Fruit fly (Drosophila melanogaster): ENCODE data around the gene CG6569.

Gene CG6569

DNA sequence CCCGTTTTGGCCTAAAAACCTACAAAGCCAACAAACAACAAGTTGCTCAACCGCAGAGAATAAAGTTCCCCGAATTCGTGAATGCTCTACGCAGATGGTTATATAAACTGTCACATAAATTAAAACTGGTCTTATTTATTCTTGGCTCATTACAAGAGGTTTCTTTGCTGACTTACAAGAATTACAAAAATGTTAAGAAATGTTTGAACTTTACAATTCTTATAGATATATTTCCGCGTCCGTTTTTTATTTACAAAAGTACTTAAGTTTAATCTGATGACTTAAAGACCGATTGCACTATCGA lies 31.6 kb downstream of the CG6569 start:
- TF ChIP-seq psq (optimal IDR thresholded peaks at IDR 0.05) (no peak), Dll (optimal IDR thresholded peaks at IDR 0.05) (no peak), CG8478 (optimal IDR thresholded peaks at IDR 0.05) (no peak), usp (GFP tag; optimal IDR thresholded peaks at IDR 0.05) (no peak), pan (optimal IDR thresholded peaks at IDR 0.05) (no peak), EcR (GFP tag; optimal IDR thresholded peaks at IDR 0.05) (no peak)

- TF ChIP-seq EcR (GFP tag; optimal IDR thresholded peaks at IDR 0.05) (no peak), CG8478 (optimal IDR thresholded peaks at IDR 0.05) (no peak), usp (GFP tag; optimal IDR thresholded peaks at IDR 0.05) (no peak), psq (optimal IDR thresholded peaks at IDR 0.05) (no peak), pan (optimal IDR thresholded peaks at IDR 0.05) (no peak), Dll (optimal IDR thresholded peaks at IDR 0.05) (no peak)
These were observed 32.1 kb downstream of the CG6569 start for dm6 chr3R:21835388-21836200.

DNA sequence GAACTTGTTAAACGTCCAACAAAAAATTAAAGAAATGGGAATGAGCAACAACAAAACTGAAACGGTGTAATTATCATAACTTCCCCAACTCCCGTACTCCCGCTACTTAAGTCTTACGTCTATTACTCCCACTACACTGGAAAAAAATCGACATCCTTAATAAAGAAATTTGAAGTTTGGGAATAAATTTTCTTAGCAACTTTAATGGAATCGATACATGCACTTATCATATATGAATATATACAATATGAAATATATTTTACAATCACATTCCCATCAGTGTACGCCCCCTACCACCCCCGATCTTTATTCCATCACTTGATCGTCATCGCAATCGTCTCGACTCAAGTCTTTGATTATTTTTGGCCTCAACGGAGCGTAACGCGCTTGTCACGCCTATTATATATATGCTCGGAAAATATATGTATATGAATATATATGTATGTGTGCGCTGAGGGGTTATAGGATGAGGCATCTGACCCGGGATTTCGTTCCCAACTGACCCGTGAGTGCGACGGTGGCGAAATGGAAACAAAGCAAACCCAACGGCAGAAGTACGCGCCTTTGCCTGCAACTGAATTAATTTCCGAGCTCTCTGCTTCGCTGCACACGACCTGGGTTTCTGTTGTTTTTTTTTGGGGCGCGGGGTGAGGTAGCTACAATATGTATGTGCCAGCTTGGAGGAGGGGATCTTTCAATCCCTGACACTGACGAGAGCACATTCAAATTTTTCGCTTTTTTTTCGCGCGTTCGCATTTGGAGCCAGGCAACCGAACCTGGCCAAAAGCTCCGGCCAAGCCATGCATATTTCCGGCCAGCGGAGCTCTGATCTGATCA lies 33.3 kb downstream of the CG6569 start:
- TF ChIP-seq CG8478 (optimal IDR thresholded peaks at IDR 0.05) (no peak), Dll (optimal IDR thresholded peaks at IDR 0.05) (no peak)

DNA sequence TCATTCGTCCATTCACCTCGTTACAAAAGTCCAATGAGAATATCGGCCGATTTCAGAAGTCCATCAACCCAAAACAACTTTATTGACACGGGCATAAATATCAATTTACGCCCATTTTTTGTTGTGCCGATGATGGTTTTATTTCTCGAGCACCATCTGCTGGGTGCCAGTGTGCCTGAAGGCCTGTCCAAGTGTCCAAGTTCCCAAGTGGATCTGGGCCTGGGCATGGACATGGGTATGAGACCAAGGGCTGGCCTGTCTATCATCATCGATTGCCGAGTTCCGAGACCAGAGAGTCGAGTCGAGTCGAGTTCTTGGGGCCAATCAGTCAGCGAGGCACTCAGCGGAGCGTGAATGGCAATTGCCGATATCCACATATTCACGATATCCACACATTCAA lies 35.5 kb downstream of the CG6569 start, which contains the start of gene Gr93a:
Gene Gr93a (plus strand): TSS at position 301 of the 400 bp plus-strand sequence.
- TF ChIP-seq pan (optimal IDR thresholded peaks at IDR 0.05) = no peak
- TF ChIP-seq EcR (GFP tag; optimal IDR thresholded peaks at IDR 0.05) = no peak
- no peak for TF ChIP-seq CG8478 (optimal IDR thresholded peaks at IDR 0.05)
- TF ChIP-seq usp (GFP tag; optimal IDR thresholded peaks at IDR 0.05) = no peak
- no peak for TF ChIP-seq Dll (optimal IDR thresholded peaks at IDR 0.05)
- no peak for TF ChIP-seq psq (optimal IDR thresholded peaks at IDR 0.05)

DNA sequence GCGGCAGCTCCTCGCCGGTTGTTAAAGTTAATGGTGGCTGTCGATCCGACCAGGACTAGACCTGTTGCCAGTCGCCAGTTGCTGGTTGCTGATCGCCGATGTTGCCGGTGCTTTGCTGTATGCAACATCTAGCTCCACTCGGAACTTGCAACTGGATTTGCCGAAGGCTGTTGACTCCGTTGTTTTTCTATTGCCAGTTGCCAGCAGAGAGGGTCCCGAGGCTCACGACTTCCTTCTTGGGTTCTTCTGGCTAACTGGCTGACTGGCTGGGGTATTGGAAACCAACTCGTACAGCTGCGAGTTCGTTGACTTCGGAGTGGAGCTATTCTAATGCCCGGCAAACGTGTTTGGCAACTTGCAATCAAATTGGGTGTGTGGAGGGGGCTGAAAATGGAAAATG lies 36.7 kb downstream of the CG6569 start:
- TF ChIP-seq EcR (GFP tag; optimal IDR thresholded peaks at IDR 0.05) = peak in 1 of 2 experiments; percentile 94
- TF ChIP-seq Dll (optimal IDR thresholded peaks at IDR 0.05) = no peak

dm6 chr3R:21830303-21830707 lies 37.4 kb downstream of the CG6569 start:
- TF ChIP-seq EcR (GFP tag; optimal IDR thresholded peaks at IDR 0.05) (no peak), Dll (optimal IDR thresholded peaks at IDR 0.05) (no peak), psq (optimal IDR thresholded peaks at IDR 0.05) (no peak), usp (GFP tag; optimal IDR thresholded peaks at IDR 0.05) (no peak), pan (optimal IDR thresholded peaks at IDR 0.05) (no peak), CG8478 (optimal IDR thresholded peaks at IDR 0.05) (no peak)

DNA sequence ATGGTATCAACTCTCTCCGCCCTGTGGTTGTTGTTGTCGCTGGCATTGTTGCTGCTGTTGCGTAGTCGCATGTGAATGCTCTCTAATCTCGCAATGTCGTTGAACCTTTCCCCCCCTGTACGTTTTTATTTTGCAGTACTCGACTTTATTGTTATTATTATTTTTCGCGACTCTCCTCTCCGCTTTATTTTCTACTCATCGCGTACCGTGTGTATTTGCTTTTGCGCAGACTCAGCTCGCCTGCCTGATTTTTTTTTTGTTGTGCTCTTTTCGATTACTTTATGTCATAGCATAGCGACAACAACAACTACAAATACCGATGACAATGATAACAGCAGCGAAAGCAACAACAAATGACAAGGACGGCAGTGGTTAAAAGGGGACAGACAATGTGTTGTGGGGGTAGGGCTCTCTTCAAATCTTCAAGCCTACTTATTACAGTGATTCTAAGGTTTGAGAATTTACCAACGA lies 38.2 kb downstream of the CG6569 start:
- TF ChIP-seq EcR (GFP tag; optimal IDR thresholded peaks at IDR 0.05) = peak; percentile 95 to 98
- no peak for TF ChIP-seq CG8478 (optimal IDR thresholded peaks at IDR 0.05)
- TF ChIP-seq Dll (optimal IDR thresholded peaks at IDR 0.05) = no peak

DNA sequence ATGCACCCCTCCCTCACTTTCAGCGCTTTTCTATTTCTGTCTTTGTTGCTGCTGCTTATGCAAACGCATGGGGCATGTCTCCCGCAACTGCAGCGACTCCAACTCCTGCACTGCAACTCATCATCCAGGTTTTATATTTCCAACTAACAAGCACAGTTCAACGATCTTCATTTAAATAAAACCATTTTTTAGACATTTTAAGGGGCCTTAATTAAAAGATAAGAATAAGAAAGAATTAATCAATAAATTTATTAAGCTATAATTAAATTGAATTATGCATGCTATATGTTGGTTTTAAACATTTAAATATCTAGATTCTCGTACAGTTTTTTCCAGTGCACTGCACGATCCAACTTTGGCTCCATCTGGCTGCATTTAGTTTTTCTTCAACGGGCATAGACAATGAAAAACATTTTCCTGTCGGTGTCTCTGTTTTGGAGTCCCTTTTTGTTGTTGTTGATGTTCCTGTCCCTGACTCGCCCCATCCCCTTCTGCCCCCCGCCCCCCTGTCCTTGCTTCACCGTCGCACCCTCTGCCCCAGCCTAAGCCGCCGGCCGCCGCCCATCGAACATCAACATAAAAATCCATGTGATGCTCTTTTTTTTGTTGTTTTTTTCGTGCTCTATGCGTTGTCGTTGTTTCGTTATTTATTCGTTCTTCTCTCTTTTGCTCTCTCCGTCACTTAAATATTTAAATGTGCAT lies 38.8 kb downstream of the CG6569 start:
- TF ChIP-seq CG8478 (optimal IDR thresholded peaks at IDR 0.05) = no peak
- TF ChIP-seq pan (optimal IDR thresholded peaks at IDR 0.05) = no peak

dm6 chr3R:21828040-21828526 lies 39.6 kb downstream of the CG6569 start:
- TF ChIP-seq Dll (optimal IDR thresholded peaks at IDR 0.05) = no peak
- no peak for TF ChIP-seq CG8478 (optimal IDR thresholded peaks at IDR 0.05)
- TF ChIP-seq psq (optimal IDR thresholded peaks at IDR 0.05) = no peak
- no peak for TF ChIP-seq EcR (GFP tag; optimal IDR thresholded peaks at IDR 0.05)
- TF ChIP-seq usp (GFP tag; optimal IDR thresholded peaks at IDR 0.05) = no peak
- TF ChIP-seq pan (optimal IDR thresholded peaks at IDR 0.05) = peak; percentile 26

DNA sequence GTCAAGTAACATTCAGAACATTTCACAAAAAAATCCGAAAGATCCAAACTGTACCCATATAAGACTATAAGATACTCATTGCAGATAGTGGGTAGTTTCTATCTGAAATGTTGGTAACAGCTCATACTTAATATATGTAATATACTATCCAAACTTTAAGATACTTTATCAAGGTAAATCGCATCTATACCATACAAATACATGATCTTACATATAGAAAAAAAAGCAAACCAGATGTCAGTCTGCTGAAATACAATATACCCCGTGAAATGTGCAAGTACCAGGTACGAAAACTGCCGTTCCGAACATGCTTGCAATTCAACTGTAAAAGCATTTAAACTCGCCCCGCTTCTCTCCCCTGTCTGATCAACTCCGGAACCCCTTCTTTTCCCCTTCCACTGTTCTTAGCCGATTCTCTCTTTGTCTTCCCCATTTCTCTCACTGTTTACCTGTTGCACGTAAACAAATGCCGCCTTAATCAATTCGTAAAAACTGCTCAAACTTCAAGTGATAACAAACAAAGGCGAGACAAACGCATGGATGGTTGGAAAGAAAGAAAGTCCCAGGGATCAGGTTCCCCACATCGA lies 40.2 kb downstream of the CG6569 start:
- peak; percentile 81 for TF ChIP-seq pan (optimal IDR thresholded peaks at IDR 0.05)
- TF ChIP-seq EcR (GFP tag; optimal IDR thresholded peaks at IDR 0.05) = peak in 1 of 2 experiments; percentile 10
- no peak for TF ChIP-seq usp (GFP tag; optimal IDR thresholded peaks at IDR 0.05)

DNA sequence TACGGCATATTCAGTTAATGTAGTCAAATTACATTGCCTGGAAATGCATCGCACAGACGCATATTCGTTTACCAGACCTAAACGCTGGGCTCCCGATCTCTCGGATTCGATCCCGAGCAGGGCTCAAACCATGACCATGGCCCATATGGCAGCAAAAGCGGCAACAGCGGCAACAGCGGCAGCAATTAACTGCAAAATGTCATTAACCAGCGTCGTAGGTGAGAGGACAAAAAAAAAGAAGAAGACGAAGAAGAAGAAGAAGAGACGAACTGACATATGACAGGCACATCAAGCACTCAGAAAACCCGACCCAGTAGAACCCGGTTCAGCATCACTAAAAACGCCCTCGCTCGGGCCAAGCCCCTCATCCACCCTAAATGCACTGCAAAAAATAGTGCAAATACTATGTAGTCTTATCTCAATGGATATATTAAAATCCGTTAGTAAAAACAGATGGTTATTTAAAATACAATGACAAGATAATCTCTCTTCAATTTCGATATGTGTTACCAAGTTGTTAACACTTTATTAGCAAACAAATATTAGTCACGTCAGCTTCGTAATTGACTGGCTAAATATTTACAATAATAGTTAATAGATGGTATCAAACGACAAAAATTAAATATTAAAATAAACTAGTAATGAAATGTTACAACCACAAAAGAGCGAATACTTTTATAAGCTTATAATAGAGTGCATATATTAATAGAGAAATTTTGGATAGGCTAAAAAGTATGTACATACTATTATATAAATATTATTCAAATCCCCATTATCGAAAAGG lies 41.8 kb downstream of the CG6569 start:
- TF ChIP-seq Dll (optimal IDR thresholded peaks at IDR 0.05) = no peak
